Fruit fly (Drosophila melanogaster) Kc167 (cell line): ENCODE data around the gene CG3184.

Source experiments
- Myc ChIP-seq: fragments of >200 bp; optimal IDR thresholded peaks from 2 replicates; lab custom pipeline; 2017; ENCODE audit warnings: missing external identifiers
- Sin3A ChIP-seq: fragments of >200 bp; optimal IDR thresholded peaks from 2 replicates; lab custom pipeline; 2018; ENCODE audit warnings: missing external identifiers
- h ChIP-seq: fragments of >200 bp; optimal IDR thresholded peaks from 3 replicates; lab custom pipeline; 2018; ENCODE audit warnings: missing external identifiers
- insv ChIP-seq: fragments of >200 bp; optimal IDR thresholded peaks from 3 replicates; lab custom pipeline; 2018; ENCODE audit warnings: missing external identifiers
- psq ChIP-seq: fragments of >200 bp; optimal IDR thresholded peaks from 2 replicates; lab custom pipeline; 2017; ENCODE audit warnings: missing external identifiers
- ttk ChIP-seq: sonication (Bioruptor generic); optimal IDR thresholded peaks from 2 replicates; lab custom pipeline; 2017; ENCODE audit warnings: missing external identifiers

Gene CG3184

DNA sequence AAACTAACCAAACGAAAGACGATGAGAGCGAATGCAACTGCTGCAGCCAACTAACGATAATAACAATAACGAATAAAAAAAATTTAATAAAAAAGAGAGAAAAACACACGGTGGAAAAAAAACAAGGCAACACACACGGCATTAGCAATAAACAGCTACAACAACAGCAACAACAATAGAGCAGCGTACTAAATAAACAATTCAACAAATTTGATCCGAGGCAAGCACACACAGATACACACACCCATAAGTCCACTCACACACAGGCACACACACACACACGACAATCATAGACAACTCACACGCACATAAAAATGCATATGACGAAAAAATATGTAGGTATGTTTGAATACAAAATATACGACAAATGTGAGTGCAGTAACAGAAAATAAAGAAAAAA is 14.0 kb upstream of the CG3184 start:
- TF ChIP-seq Sin3A (no peak), Myc (no peak), psq (lab: Kevin White, UChicago) (no peak), h (lab: Kevin White, UChicago) (no peak), insv (no peak), ttk (no peak)

DNA sequence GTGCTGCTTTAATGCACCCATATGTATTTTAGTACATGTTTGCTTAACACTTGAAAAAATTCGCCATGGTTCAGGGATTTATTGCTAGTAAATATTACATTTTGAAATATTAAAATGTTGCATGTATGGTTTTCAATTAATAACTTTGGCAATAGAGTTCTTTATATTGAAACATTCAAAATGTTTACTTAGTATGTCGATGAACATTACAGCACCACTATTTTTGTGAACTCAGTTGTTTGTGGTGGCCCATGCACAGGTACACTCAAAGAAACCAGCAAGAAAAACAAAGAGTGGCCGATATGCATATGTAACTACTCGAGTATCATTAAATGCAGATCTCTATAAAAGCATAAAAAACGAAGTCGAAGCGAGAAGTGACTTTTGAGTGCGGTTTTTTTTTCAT is 13.5 kb upstream of the CG3184 start:
- TF ChIP-seq ttk: no peak
- no peak for TF ChIP-seq psq (lab: Kevin White, UChicago)
- TF ChIP-seq Myc: no peak
- TF ChIP-seq h (lab: Kevin White, UChicago): no peak
- TF ChIP-seq Sin3A: no peak
- TF ChIP-seq insv: no peak

DNA sequence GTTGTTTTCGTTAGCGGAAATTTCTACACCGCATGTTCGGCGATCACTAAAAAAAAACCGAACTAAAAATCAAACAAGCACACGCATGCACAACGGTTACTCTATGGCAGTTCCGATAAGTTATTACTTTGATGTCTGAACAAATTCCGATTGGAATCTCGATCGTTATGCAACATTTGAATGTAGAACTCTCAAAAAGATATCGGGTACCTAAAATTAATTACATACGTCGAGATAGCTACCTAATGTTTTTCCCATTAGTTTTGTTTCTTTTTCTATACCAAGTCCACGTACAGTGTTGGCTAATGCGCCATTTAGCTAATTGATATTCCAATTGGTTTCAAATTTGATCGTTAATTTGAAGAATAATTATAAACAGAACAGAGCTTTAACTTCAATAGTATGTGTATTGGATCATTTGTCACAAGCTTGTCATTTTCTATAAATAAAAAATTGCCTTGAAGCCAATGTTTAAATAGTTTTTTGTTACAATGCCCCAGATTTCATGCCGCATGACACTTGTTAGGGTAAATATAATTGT is 12.5 kb upstream of the CG3184 start:
- TF ChIP-seq insv (no peak), psq (lab: Kevin White, UChicago) (no peak), Sin3A (no peak), h (lab: Kevin White, UChicago) (no peak), ttk (no peak), Myc (no peak)

DNA sequence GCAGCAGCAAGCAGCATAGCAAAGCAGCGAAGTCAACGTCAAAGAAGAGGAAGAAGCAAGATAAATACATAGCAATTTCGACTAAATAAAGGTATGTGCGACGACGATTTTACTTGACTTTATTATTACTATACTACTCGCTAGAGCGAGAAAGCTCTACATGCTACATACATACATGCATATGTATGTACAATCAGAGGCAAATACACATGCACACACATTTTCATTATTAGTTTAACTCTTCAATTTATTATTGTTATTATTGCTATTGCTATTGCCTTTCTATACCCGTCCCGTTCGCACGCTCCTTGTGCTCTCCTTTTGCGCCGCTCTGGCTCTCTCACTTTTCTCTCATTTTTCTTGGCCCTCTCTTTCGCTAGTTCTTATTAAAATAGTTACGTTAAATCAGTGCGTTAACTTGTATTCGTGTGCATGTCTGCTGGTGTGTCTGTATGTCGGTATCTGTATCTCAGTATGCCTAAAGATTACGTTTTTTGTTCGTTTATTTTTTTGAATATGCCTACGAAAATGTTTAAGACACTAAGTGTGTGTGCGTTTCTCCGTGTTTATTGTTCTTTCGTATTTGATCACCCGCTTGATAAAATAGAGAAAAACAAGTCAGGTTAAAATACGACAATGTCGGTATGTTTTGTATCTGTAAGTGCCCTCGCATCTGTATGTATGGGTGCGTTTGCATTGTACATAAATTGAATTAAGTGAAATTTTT is 11.9 kb upstream of the CG3184 start:
- TF ChIP-seq h (lab: Kevin White, UChicago) (no peak), ttk (no peak), Sin3A (no peak), Myc (no peak), psq (lab: Kevin White, UChicago) (no peak), insv (no peak)

DNA sequence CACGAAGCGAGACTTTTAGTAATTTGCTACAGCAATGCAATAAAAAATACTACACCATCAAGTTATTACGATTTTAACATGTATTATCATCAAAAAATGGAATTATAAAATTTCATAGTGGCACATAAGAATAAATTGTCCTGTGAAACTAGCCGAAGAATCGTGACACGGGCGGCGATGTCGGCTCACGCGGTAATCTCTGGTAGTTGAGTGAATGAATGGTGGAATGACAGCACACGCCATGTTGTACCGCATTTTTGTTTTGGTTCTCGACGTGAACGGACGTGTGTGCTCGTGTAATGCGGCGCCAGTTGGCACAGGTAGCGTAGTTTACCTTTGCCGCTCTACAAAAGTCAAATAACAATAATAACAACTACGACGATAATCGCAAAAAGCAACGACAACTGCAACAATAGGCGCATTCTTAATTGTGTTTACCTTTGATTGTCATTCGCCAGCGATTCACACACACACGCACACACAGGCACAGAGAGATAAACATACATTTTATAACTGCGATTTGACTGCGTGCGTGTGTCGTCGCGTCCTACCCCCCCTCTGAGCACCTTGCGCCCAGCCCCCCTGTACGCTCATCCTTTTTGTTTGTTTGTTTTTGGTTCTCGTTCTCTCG is 10.8 kb upstream of the CG3184 start, which contains the start of gene CG14441:
Gene CG14441, plus strand, starts transcription at position 254 of the 631 bp plus-strand sequence.
- no peak for TF ChIP-seq ttk
- TF ChIP-seq Sin3A: no peak
- TF ChIP-seq h (lab: Kevin White, UChicago): no peak
- no peak for TF ChIP-seq psq (lab: Kevin White, UChicago)
- TF ChIP-seq insv: no peak
- TF ChIP-seq Myc: no peak

DNA sequence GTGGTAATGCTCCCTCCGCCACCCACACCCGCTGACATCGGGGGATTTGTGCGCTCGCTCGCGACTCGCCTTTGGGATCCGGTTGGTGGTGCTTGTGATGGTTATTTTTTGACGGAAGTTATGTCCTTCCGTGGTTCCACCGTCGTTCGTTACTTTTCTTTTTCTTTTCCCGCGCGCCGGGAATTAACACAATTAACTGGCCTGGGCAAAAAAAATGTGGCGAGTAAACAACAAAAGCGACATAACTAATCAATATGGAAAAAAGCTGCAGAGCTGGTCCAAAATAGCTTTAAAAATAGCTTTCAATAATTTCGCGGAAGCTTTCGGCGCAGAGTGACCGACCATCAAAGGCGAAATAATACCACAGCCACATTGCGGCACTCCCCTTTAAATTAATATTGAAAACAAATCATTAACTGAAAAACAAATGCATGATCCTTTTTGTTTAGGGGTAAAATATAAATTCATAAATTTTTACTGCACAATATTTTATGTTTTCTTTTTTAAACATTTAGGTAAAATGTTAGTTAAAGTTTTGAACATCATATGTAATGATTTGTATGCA is 9.8 kb upstream of the CG3184 start, which contains the start of gene CG14440:
Gene CG14440, minus strand, starts transcription at position 320 of the 565 bp plus-strand sequence.
- TF ChIP-seq psq (lab: Kevin White, UChicago) (no peak), Myc (no peak), insv (no peak), h (lab: Kevin White, UChicago) (no peak), Sin3A (no peak), ttk (no peak)

DNA sequence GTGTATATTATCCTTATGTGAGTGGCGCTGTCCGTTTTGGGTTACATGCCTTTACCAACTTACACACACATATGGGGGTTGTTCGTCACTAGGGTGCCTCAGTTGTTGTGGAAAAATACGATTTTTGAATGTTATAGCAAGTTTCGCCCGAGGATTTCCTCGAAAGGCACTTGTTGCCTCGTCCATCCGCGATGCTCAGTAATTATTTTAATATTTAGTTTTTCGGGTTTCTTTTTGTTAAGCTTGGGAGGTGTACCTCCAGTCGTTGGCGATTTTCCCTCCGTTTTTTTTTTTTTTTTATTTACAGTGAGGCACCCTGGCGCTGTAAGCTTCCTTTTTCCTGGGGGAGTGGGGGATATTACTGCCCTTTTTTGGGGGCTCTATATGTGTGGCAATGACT is 7.9 kb upstream of the CG3184 start:
- TF ChIP-seq insv (no peak), psq (lab: Kevin White, UChicago) (no peak), h (lab: Kevin White, UChicago) (no peak), ttk (no peak), Sin3A (no peak)

DNA sequence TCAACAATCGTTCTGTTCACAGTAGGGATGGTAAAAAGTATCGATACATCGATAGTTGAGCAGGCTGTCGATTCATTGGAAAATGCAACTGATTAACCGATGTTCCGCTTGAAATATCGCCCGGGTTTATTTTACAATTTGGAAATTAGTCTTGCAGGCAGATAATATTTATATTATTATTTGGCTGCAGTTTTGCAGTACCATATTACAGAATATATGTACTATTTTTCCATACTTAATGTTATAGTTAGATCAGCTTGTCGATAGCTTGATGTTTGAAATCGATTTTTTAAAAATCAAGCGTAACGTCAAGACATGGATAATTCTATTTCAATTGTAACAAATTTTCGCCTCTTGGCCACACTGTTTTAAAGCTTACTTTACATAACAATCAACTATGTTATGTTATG is 6.4 kb upstream of the CG3184 start, which contains the start of gene CG14442:
Gene CG14442, minus strand, starts transcription at position 29 of the 410 bp plus-strand sequence.
- TF ChIP-seq Myc: no peak
- no peak for TF ChIP-seq insv
- no peak for TF ChIP-seq h (lab: Kevin White, UChicago)
- no peak for TF ChIP-seq Sin3A
- no peak for TF ChIP-seq psq (lab: Kevin White, UChicago)

DNA sequence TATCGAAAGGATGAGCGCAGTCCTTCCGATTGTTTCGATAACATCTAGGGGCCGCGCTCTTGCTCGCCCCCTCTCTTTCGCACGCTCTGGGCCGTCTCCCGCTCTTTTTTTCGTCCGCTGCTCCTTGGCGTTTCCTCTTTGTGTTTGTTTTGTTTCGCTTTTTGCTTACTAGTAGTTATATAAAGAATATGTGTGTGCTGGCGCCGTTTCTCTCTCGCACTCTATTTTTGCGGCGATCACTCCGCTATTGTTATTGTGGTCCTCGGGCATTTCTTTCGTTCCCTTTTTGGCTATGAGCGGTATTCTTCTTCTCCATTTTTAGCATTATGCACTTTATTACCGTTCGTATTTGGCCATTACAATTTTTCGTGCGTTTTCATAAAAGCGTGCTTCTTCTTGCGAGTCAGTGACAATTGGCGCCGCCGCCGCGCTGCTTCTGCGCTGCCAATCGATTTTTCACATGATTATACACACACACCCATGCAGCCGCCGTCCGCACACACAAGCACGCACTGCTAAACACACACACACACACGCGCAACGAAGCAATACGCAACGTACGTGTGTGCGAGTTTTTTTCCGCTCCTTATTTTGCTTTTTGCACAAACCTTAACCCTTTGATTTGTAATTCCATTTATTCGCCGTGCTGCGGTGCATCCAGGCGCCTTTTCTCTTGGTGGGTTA is 5.7 kb upstream of the CG3184 start:
- TF ChIP-seq Sin3A (no peak), ttk (no peak), psq (lab: Kevin White, UChicago) (no peak)

DNA sequence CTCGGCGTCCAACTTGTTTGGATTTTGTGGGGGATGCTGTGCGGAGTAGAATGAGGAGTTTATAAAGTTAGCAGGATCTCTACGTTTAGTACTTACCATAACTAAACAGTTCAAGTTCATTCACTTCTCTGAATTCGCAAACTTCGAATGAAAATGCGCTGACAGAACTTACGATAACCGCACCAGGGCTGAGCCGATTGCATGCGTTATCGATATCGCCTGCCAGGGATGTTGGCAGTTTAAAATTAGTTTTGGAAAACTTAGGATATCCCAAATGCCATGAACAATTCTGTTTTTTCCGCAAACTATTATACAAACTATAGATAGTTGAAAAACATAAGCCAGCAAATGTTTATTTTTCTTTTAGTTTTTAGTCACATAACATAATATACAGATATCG is 1.3 kb downstream of the CG3184 start, which contains the start of gene CG44303:
Gene CG44303, minus strand, starts transcription at position 154 of the 400 bp plus-strand sequence.
- TF ChIP-seq Sin3A (no peak), h (lab: Kevin White, UChicago) (no peak), ttk (no peak), Myc (no peak), insv (no peak), psq (lab: Kevin White, UChicago) (no peak)

DNA sequence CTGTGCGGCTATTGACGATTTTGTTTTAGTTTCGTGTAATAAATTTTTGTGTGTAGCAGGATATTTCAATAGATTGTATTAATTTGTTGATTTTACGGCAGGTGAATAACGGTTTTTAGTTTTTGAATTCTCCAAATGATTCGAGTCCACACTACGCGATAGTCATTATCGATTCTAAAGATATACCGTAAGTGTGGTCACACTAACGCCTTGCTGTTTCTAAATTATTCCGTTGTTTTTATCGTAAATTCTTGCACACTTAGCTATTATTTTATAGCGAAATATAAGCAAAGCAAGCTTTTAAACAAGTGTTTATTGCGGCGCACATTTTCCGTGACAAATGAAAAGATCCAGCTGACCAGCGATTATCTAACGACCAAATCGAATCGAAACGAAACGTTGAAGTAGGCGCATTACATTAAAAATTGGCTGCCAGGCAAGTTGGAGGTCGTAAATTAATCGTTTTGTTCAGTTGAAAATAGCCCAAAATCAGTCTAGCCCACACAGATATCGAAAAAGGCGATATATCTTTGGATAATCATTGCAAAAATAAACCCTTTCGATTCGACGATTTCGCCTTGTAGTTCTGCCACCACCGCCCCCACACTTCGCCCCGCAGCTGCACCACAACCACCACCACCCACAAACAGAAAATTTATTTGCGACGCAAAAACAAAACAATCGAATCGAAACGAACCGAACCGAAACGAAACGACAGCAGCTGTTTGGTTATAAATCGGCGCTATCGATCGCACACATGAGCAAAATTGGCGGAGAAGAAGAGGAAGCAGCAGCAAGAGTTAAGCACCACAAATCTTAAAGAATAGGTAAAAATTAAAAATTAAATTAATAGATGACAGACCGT is 4.7 kb downstream of the CG3184 start, which contains the start of gene Pink1:
Gene Pink1, plus strand, starts transcription at position 164 of the 865 bp plus-strand sequence.
- no peak for TF ChIP-seq ttk
- no peak for TF ChIP-seq Myc

DNA sequence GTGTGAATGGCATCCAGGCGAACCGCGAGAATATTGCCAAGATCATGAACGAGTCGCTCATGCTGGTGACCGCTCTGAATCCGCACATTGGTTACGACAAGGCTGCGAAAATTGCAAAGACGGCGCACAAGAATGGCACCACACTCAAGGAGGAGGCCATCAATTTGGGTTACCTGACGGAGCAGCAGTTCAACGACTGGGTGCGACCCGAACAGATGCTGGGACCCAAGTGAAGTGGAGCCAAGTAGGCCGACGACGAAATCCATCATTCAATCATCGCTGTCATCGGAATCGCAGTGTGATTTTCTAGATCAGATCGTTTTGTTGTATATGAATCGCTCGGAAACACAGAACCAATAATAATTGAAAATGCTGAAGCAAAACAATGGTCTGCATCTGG is 7.1 kb downstream of the CG3184 start, which contains the start of gene Fum2:
Gene Fum2, plus strand, starts transcription at position 301 of the 400 bp plus-strand sequence.
- TF ChIP-seq psq (lab: Kevin White, UChicago) (no peak), insv (no peak), h (lab: Kevin White, UChicago) (no peak), Myc (no peak), Sin3A (no peak), ttk (no peak)
